Worm (Caenorhabditis elegans) whole organism, L1 larva: ENCODE results near the gene nspg-14.

Experiments used
- C34B4.2 ChIP-seq: sonication (generic microtip); optimal IDR thresholded peaks from 2 replicates; lab custom pipeline; 2017; ENCODE audit warnings: mild to moderate bottlenecking, missing genetic modification characterization, missing compliant biosample characterization
- Y116A8C.19 ChIP-seq: sonication (generic microtip); optimal IDR thresholded peaks from 2 replicates; lab custom pipeline; 2016; ENCODE audit warnings: missing compliant biosample characterization, missing genetic modification characterization, borderline replicate concordance
- aly-2 ChIP-seq: fragments of 150-350 bp; optimal IDR thresholded peaks from 2 replicates; lab custom pipeline; 2014; ENCODE audit warnings: missing biosample characterization, missing genetic modification characterization
- blmp-1 ChIP-seq: fragments of 150-350 bp; optimal IDR thresholded peaks from 2 replicates; lab custom pipeline; 2014; ENCODE audit warnings: missing biosample characterization, missing genetic modification characterization
- ceh-82 ChIP-seq, 3 experiments: fragments of 150-350 bp in 1 of 3; sonication (generic microtip) in 2 of 3; optimal IDR thresholded peaks; 2 replicates each; lab custom pipeline; 2014 to 2017; ENCODE audit warnings: missing biosample characterization in 3 of 3, missing genetic modification characterization in 3 of 3
- ceh-88 ChIP-seq: fragments of 200-800 bp; sonication (Bioruptor generic); IDR thresholded peaks from 2 replicates; pipeline ENCODE4 v1.3.6; 2022; ENCODE audit warnings: missing genetic modification characterization, missing compliant biosample characterization
- dpl-1 ChIP-seq, 3 experiments: fragments of 150-350 bp in 2 of 3; sonication (generic microtip) in 1 of 3; optimal IDR thresholded peaks; 2 replicates each; lab custom pipeline; 2014 to 2017; ENCODE audit warnings: missing biosample characterization in 3 of 3, missing genetic modification characterization in 3 of 3, missing genetic modification reagents in 3 of 3
- dsc-1 ChIP-seq: sonication (generic microtip); optimal IDR thresholded peaks from 2 replicates; lab custom pipeline; 2016; ENCODE audit warnings: mild to moderate bottlenecking, missing genetic modification characterization, missing compliant biosample characterization
- efl-3 ChIP-seq: fragments of 200-800 bp; sonication (Bioruptor generic); optimal IDR thresholded peaks from 2 replicates; lab custom pipeline; 2018; ENCODE audit warnings: mild to moderate bottlenecking, missing genetic modification characterization, missing compliant biosample characterization
- elt-2 ChIP-seq: sonication (generic microtip); optimal IDR thresholded peaks from 2 replicates; lab custom pipeline; 2016; ENCODE audit warnings: missing genetic modification characterization, mild to moderate bottlenecking, inconsistent platforms, missing compliant biosample characterization, missing genetic modification reagents
- elt-3 ChIP-seq, 6 experiments: fragments of 150-350 bp in 1 of 6; sonication (generic microtip); optimal IDR thresholded peaks; 2 replicates each; lab custom pipeline; 2017 to 2018; ENCODE audit warnings: missing biosample characterization in 6 of 6, missing genetic modification characterization in 6 of 6, inconsistent platforms in 1 of 6
- fkh-4 ChIP-seq: sonication (generic microtip); optimal IDR thresholded peaks from 2 replicates; lab custom pipeline; 2016; ENCODE audit warnings: missing compliant biosample characterization, missing genetic modification characterization, borderline replicate concordance
- fos-1 ChIP-seq: fragments of 150-350 bp; optimal IDR thresholded peaks from 2 replicates; lab custom pipeline; 2014; ENCODE audit warnings: missing biosample characterization, missing genetic modification characterization
- hlh-17 ChIP-seq: fragments of 200-800 bp; sonication (Bioruptor generic); optimal IDR thresholded peaks from 2 replicates; lab custom pipeline; 2018; ENCODE audit warnings: missing genetic modification characterization, mild to moderate bottlenecking, missing compliant biosample characterization, moderate library complexity, borderline replicate concordance
- irx-1 ChIP-seq: sonication (generic microtip); optimal IDR thresholded peaks from 2 replicates; lab custom pipeline; 2016; ENCODE audit warnings: missing genetic modification characterization, missing compliant biosample characterization
- isw-1 ChIP-seq: fragments of 200-800 bp; sonication (Bioruptor generic); IDR thresholded peaks from 2 replicates; pipeline ENCODE4 v1.3.6; 2022; ENCODE audit warnings: missing genetic modification characterization, missing compliant biosample characterization
- lin-35 ChIP-seq, 2 experiments: fragments of 150-350 bp; optimal IDR thresholded peaks; 2 replicates each; lab custom pipeline; 2014; ENCODE audit warnings: missing biosample characterization in 2 of 2, missing genetic modification characterization in 2 of 2, missing genetic modification reagents in 2 of 2
- mdl-1 ChIP-seq, 2 experiments: fragments of 150-350 bp; optimal IDR thresholded peaks; 2 replicates each; lab custom pipeline; 2014 to 2017; ENCODE audit warnings: missing biosample characterization in 2 of 2, missing genetic modification characterization in 2 of 2, inconsistent platforms in 1 of 2
- mef-2 ChIP-seq: fragments of 150-350 bp; optimal IDR thresholded peaks from 2 replicates; lab custom pipeline; 2014; ENCODE audit warnings: missing biosample characterization, missing genetic modification characterization
- mep-1 ChIP-seq: fragments of 150-350 bp; optimal IDR thresholded peaks from 2 replicates; lab custom pipeline; 2014; ENCODE audit warnings: missing biosample characterization, missing genetic modification characterization
- nhr-47 ChIP-seq: sonication (generic microtip); optimal IDR thresholded peaks from 2 replicates; lab custom pipeline; 2016; ENCODE audit warnings: mild to moderate bottlenecking, missing genetic modification characterization, moderate library complexity, missing compliant biosample characterization
- rnt-1 ChIP-seq: sonication (generic microtip); optimal IDR thresholded peaks from 2 replicates; lab custom pipeline; 2016; ENCODE audit warnings: mild to moderate bottlenecking, missing genetic modification characterization, moderate library complexity, missing compliant biosample characterization
- sptf-1 ChIP-seq: fragments of 150-350 bp; optimal IDR thresholded peaks from 2 replicates; lab custom pipeline; 2014; ENCODE audit warnings: missing biosample characterization, missing genetic modification characterization
- swsn-7 ChIP-seq: sonication (generic microtip); optimal IDR thresholded peaks from 2 replicates; lab custom pipeline; 2016; ENCODE audit warnings: missing genetic modification characterization, missing compliant biosample characterization
- tbx-2 ChIP-seq: sonication (generic microtip); optimal IDR thresholded peaks from 2 replicates; lab custom pipeline; 2016; ENCODE audit warnings: missing genetic modification characterization, missing compliant biosample characterization
- tlp-1 ChIP-seq: fragments of 150-350 bp; optimal IDR thresholded peaks from 2 replicates; lab custom pipeline; 2014; ENCODE audit warnings: missing biosample characterization, missing genetic modification characterization
- unc-130 ChIP-seq: fragments of 150-350 bp; optimal IDR thresholded peaks from 2 replicates; lab custom pipeline; 2017; ENCODE audit warnings: missing biosample characterization, missing genetic modification characterization, inconsistent platforms
- zip-4 ChIP-seq: fragments of 200-800 bp; sonication (Bioruptor generic); optimal IDR thresholded peaks from 2 replicates; lab custom pipeline; 2018; ENCODE audit warnings: mild to moderate bottlenecking, missing genetic modification characterization, moderate library complexity, missing compliant biosample characterization

nspg-14 gene

DNA sequence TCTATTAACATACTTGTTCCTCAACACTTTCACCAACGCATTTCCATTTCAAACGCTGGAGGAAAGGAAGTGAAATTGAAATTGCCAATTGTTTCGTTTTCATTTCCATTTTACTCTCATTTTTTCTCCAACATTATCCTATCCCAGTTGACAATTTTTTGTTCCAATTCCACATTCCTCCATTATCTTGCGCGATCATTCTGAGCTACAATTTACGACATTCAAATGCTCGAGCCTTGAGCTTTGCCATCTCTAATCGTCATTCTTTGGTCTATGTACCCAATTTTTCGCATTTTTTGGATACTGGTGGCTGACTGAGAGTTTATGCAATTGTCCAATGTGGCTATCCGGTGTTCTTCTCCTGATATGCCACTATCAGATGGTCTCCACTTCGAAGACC, 3.2 kb upstream of the nspg-14 start, which contains the start of gene Y34B4A.10:
Gene Y34B4A.10, plus strand, starts transcription at position 301 of the 400 bp plus-strand sequence.
- no peak for TF ChIP-seq tbx-2
- no peak for TF ChIP-seq hlh-17
- TF ChIP-seq blmp-1 (tag; lab: Kevin White, UChicago): peak; percentile 29
- no peak for TF ChIP-seq aly-2 (tag; lab: Kevin White, UChicago)

DNA sequence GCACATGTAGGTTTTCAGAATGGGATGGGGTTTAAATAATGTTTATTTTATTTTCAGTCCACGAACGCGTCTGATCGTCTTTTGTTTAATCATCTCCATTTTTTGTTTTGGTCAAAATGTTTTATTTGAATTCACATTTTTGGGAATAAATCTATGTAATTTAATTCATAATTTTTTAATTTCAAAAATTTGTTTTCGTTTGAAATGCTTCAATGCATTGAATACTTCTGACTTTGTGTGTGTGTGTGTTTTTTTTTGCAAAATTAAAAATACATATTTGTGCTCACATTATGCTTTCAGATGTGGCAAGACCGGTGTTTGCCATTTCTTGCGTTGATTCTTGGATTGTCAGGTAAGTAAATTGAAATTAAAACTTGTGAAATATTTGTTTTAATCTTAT, 2.0 kb downstream of the nspg-14 start, which contains the start of gene nspg-13:
Gene nspg-13, plus strand, starts transcription at position 301 of the 400 bp plus-strand sequence.
- no peak for TF ChIP-seq ceh-88 (GFP tag; lab: Robert Waterston, UW)
- no peak for TF ChIP-seq Y116A8C.19 (tag; lab: Kevin White, UChicago)
- TF ChIP-seq efl-3 (GFP tag; lab: Kevin White, UChicago): no peak
- TF ChIP-seq zip-4 (GFP tag; lab: Kevin White, UChicago): no peak
- TF ChIP-seq elt-3 (tag; optimal IDR thresholded peaks at IDR 0.05; lab: Kevin White, UChicago): no peak
- TF ChIP-seq fos-1 (tag; lab: Kevin White, UChicago): no peak
- TF ChIP-seq mef-2 (tag; lab: Kevin White, UChicago): no peak
- no peak for TF ChIP-seq hlh-17
- no peak for TF ChIP-seq irx-1 (tag; lab: Kevin White, UChicago)
- no peak for TF ChIP-seq mep-1 (tag; lab: Kevin White, UChicago)
- no peak for TF ChIP-seq tlp-1
- TF ChIP-seq C34B4.2 (tag; lab: Kevin White, UChicago): no peak
- no peak for TF ChIP-seq mdl-1 (tag; optimal IDR thresholded peaks at IDR 0.05; lab: Kevin White, UChicago)
- no peak for TF ChIP-seq rnt-1 (tag; lab: Kevin White, UChicago)

DNA sequence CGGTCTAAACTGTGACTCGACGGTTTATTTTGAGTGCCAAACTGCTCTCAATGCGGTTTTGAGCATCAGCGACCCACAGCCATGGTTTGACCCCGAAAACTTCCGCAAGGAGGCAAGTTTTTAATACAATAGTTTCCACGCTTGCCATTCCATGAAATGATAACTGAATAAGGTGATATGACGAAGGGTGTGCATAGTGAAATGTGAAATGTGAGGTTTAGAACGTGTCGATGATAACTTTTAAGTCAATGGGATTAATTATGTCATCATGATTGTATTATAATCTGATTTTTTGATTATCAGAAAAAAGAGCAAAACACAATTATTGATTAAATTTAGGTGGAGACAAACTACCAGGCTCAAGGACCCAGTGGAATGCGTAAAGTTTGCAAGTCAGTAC, 2.5 kb downstream of the nspg-14 start:
- no peak for TF ChIP-seq ceh-82 (tag; optimal IDR thresholded peaks at IDR 0.05; lab: Kevin White, UChicago)
- TF ChIP-seq swsn-7 (tag; lab: Kevin White, UChicago): no peak
- peak; percentile 64 for TF ChIP-seq elt-2 (tag; lab: Kevin White, UChicago)
- no peak for TF ChIP-seq dpl-1 (GFP tag; optimal IDR thresholded peaks at IDR 0.05; lab: Kevin White, UChicago)
- no peak for TF ChIP-seq fkh-4 (tag; lab: Kevin White, UChicago)
- no peak for TF ChIP-seq lin-35 (GFP tag; optimal IDR thresholded peaks at IDR 0.05; lab: Kevin White, UChicago)
- no peak for TF ChIP-seq mef-2 (tag; lab: Kevin White, UChicago)
- no peak for TF ChIP-seq tlp-1

DNA sequence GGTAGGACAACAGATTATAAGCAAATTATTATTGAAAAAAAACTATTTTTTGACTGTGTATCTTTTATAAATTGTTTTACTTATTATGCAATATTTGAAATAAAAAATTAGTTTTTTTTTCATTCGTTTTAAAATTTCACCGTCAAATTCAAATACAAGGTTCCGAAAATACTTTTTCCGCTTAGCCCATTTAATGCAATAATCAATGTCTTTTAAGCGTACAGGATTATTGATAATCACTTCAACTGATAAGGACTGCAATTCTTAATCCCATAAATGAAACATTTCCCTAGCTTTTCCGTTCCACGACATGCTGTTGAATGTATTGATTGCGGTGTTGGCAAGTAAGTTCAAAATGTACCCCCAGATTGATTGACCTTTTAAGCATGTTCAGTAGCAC, 4.2 kb downstream of the nspg-14 start, which contains the start of gene nspg-12:
Gene nspg-12, plus strand, starts transcription at position 301 of the 400 bp plus-strand sequence.
- TF ChIP-seq elt-2 (tag; lab: Kevin White, UChicago) (peak; percentile 52), isw-1 (GFP tag; lab: Robert Waterston, UW) (no peak)
- TF ChIP-seq, all 84 proteins: peak for 1

DNA sequence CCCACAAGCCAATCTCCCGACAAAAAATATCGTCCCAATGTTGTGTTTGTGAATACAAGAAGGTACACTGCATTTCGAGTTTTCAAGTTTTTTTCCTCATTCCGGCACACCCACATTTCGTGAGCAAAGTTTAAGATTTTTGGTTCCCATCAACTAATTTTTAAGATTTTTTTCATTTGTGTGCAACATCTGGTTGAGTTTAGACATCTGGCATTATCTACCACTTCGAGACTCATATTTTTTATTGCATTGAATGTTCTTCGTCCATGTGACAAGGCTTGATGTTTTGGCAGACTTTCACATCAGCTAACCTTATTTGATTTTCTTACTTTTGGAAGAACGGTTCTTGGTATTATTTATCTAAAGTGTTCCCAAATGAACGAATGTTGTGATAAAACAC, 7.5 kb downstream of the nspg-14 start:
- TF ChIP-seq fkh-4 (tag; lab: Kevin White, UChicago) (peak; percentile 86), unc-130 (no peak), fos-1 (tag; lab: Kevin White, UChicago) (no peak), dsc-1 (tag; lab: Kevin White, UChicago) (peak; percentile 97), Y116A8C.19 (tag; lab: Kevin White, UChicago) (no peak)

DNA sequence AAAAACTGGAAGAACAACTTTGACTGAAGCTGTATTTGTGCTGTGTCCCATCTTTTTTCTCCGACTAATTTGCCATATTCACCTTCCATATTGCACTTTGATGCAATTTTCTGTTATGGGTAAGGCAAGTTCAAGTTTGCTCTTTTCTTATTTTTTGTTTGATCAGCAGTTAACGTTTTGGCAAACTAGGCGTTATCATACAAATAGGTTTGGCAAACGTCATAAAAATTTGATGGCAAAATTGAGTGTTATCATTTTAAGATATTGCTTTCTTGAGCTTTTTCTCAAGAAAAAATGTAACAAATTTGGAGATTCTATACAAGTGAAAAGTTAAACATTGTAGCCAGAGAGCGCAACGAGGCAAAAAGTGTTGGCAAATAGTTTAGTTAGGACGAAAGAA, 9.2 kb downstream of the nspg-14 start:
- TF ChIP-seq tlp-1 (peak; percentile 6), ceh-82 (tag; optimal IDR thresholded peaks at IDR 0.05; lab: Kevin White, UChicago) (no peak), elt-2 (tag; lab: Kevin White, UChicago) (peak; percentile 31)

DNA sequence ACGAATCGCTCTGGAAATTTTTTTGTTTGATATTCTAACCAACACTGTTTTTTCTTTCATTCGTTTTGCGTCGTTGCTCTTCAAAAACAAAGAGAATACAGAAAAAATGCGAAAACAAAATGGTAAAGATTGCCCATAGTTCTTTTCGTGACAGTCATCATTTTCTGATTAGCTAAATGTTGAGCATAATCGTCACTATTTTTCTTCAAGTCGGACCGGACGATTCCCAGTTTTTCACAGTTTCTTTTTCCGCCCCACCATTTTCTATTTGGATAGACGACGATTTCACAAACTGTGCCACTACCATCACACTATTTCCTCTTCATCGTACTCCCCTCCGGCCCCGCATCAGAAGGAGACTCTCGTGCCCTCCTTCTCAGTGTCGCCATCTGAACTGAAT, 10.7 kb downstream of the nspg-14 start:
- TF ChIP-seq dsc-1 (tag; lab: Kevin White, UChicago) (peak; percentile 9), mdl-1 (tag; optimal IDR thresholded peaks at IDR 0.05; lab: Kevin White, UChicago) (no peak), sptf-1 (no peak), nhr-47 (tag; lab: Kevin White, UChicago) (no peak)
- TF ChIP-seq, all 84 proteins: peak for 1
